Fruit fly (Drosophila melanogaster) whole organism, adult: ENCODE measurements around the gene CG17118.

Experiments used
- CG11617 ChIP-seq: fragments of 200-800 bp; sonication (Bioruptor generic); optimal IDR thresholded peaks from 2 replicates; lab custom pipeline; 2017; ENCODE audit warnings: mild to moderate bottlenecking, missing biosample characterization, missing genetic modification reagents, missing genetic modification characterization
- CG12768 ChIP-seq: fragments of 200-800 bp; sonication (Bioruptor generic); optimal IDR thresholded peaks from 2 replicates; lab custom pipeline; 2017; ENCODE audit warnings: missing biosample characterization, missing genetic modification characterization, mild to moderate bottlenecking, moderate library complexity, missing genetic modification reagents
- CG14711 ChIP-seq: fragments of 200-800 bp; sonication (Bioruptor generic); optimal IDR thresholded peaks from 2 replicates; lab custom pipeline; 2018; ENCODE audit warnings: missing biosample characterization, mild to moderate bottlenecking, missing genetic modification characterization, moderate library complexity
- CG1620 ChIP-seq: fragments of 200-800 bp; sonication (Bioruptor generic); optimal IDR thresholded peaks from 2 replicates; lab custom pipeline; 2016; ENCODE audit warnings: missing biosample characterization, missing genetic modification characterization
- CG33017 ChIP-seq: fragments of 200-800 bp; sonication (Bioruptor generic); optimal IDR thresholded peaks from 2 replicates; lab custom pipeline; 2018; ENCODE audit warnings: missing biosample characterization, mild to moderate bottlenecking, missing genetic modification characterization, moderate library complexity
- CG5204 ChIP-seq: fragments of 200-800 bp; sonication (Bioruptor generic); optimal IDR thresholded peaks from 2 replicates; lab custom pipeline; 2016; ENCODE audit warnings: missing biosample characterization, missing genetic modification characterization
- CG7045 ChIP-seq: fragments of 200-800 bp; sonication (Bioruptor generic); optimal IDR thresholded peaks from 2 replicates; lab custom pipeline; 2017; ENCODE audit warnings: missing biosample characterization, mild to moderate bottlenecking, missing genetic modification characterization
- CG7101 ChIP-seq: fragments of 200-800 bp; sonication (Bioruptor generic); optimal IDR thresholded peaks from 2 replicates; lab custom pipeline; 2018; ENCODE audit warnings: missing biosample characterization, mild to moderate bottlenecking, missing genetic modification characterization, moderate library complexity
- Clk ChIP-seq: fragments of 200-800 bp; sonication (Bioruptor generic); optimal IDR thresholded peaks from 2 replicates; lab custom pipeline; 2017; ENCODE audit warnings: missing biosample characterization, missing genetic modification characterization
- Crg-1 ChIP-seq: fragments of 200-800 bp; sonication (Bioruptor generic); optimal IDR thresholded peaks from 2 replicates; lab custom pipeline; 2016; ENCODE audit warnings: missing biosample characterization, missing genetic modification characterization
- Hr96 ChIP-seq: fragments of 200-800 bp; sonication (Bioruptor generic); optimal IDR thresholded peaks from 2 replicates; lab custom pipeline; 2016; ENCODE audit warnings: missing biosample characterization, missing genetic modification characterization
- Mnt ChIP-seq: fragments of 200-800 bp; sonication (Bioruptor generic); optimal IDR thresholded peaks from 2 replicates; lab custom pipeline; 2016; ENCODE audit warnings: missing biosample characterization, mild to moderate bottlenecking, missing genetic modification characterization
- bab1 ChIP-seq: fragments of 200-800 bp; sonication (Bioruptor generic); optimal IDR thresholded peaks from 3 replicates; lab custom pipeline; 2019; ENCODE audit warnings: missing biosample characterization, mild to moderate bottlenecking, missing genetic modification characterization, moderate library complexity
- cic ChIP-seq: fragments of 200-800 bp; sonication (Bioruptor generic); optimal IDR thresholded peaks from 2 replicates; lab custom pipeline; 2017; ENCODE audit warnings: missing biosample characterization, mild to moderate bottlenecking, missing genetic modification characterization, moderate library complexity
- cnc ChIP-seq, 2 experiments: fragments of >200 bp; optimal IDR thresholded peaks; 2 replicates each; lab custom pipeline; 2017
- kay ChIP-seq: fragments of 200-800 bp; sonication (Bioruptor generic); peaks from one replicate; lab custom pipeline; 2016; ENCODE audit warnings: missing biosample characterization, missing genetic modification characterization, borderline replicate concordance
- ovo ChIP-seq: fragments of 200-800 bp; sonication (Bioruptor generic); optimal IDR thresholded peaks from 2 replicates; lab custom pipeline; 2016; ENCODE audit warnings: missing biosample characterization, missing genetic modification characterization
- pad ChIP-seq: fragments of 200-800 bp; sonication (Bioruptor generic); optimal IDR thresholded peaks from 3 replicates; lab custom pipeline; 2017; ENCODE audit warnings: missing biosample characterization, missing genetic modification characterization, mild to moderate bottlenecking, moderate library complexity, missing genetic modification reagents
- tj ChIP-seq: fragments of 200-800 bp; sonication (Bioruptor generic); optimal IDR thresholded peaks from 3 replicates; lab custom pipeline; 2017; ENCODE audit warnings: missing biosample characterization, mild to moderate bottlenecking, missing genetic modification characterization, moderate library complexity
- toe ChIP-seq: fragments of 200-800 bp; sonication (Bioruptor generic); optimal IDR thresholded peaks from 2 replicates; lab custom pipeline; 2016; ENCODE audit warnings: missing biosample characterization, missing genetic modification characterization

CG17118 gene

DNA sequence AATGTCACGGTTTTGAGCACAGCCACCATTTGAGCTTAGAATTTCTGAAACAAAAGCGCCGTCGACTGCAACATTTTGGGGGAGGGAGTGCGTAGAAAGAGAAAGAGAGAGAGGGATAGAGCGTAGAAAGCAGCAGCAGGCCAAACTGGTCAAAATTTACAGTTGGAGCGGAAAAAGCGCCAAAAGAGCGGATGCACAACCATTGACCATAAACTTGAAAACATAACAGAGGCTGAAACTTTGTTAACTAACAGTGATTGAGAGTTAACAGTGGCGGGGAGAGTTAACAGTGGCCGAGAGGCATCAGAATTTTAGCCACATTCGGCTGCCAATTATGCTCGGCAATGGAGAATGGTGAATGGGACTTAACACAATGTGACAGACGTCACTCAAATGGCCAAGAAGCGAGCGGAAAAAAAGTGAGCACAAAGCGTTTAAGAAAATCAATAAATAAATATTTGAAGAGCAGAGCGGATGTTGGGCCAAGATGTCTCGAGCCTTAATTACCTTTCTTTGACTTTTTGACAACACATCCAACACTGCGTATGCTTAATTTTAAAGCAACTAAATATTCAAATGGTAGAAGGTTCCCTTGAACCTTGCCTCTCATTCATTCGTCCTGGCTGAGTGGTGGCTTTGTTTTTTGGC is 27.1 kb downstream of the CG17118 start:
- TF ChIP-seq CG5204 (GFP tag; lab: Kevin White, UChicago), result no peak

DNA sequence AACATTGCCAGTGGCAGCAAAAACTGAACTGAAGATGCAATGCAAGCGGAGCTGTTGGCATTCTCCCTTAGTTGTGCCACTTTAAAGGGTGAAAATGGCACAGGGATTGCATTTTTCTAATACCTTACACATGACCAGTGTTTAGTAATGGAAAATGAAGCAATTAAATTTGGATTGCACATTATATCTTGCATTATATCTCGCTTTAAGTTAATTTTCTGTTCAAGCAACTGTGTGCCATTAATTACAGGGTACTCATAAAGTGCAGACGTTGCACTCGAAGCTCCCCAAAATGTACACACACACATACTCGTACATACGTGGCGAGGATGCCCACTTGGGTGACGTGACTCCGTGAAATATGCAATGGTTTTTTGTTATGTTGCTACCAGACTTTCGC is 29.6 kb downstream of the CG17118 start:
- TF ChIP-seq cic (GFP tag; lab: Kevin White, UChicago) (no peak), toe (no peak), CG12768 (no peak), Clk (GFP tag; lab: Kevin White, UChicago) (no peak)

dm6 chr2L:10760422-10761166 is 30.5 kb downstream of the CG17118 start, which contains the start of gene CG6495:
Gene CG6495 (plus strand): TSS chr2L:10761116.
- no peak for TF ChIP-seq CG7045 (GFP tag; lab: Kevin White, UChicago)
- no peak for TF ChIP-seq CG14711 (tag; lab: Kevin White, UChicago)
- TF ChIP-seq Clk (GFP tag; lab: Kevin White, UChicago), result no peak
- peak; percentile 8 for TF ChIP-seq tj (GFP tag; lab: Kevin White, UChicago)
- peak; percentile 10 for TF ChIP-seq CG12768
- TF ChIP-seq CG11617 (GFP tag; lab: Kevin White, UChicago), result no peak
- peak; percentile 44 for TF ChIP-seq CG33017
- TF ChIP-seq CG1620 (GFP tag; lab: Kevin White, UChicago), result no peak
- TF ChIP-seq Mnt (GFP tag; lab: Kevin White, UChicago), result no peak
- TF ChIP-seq pad, result no peak
- TF ChIP-seq cic (GFP tag; lab: Kevin White, UChicago), result no peak
- TF ChIP-seq bab1, result no peak
- TF ChIP-seq kay (GFP tag; lab: Kevin White, UChicago), result no peak
- no peak for TF ChIP-seq toe
- TF ChIP-seq ovo (GFP tag; lab: Kevin White, UChicago), result no peak
- TF ChIP-seq CG7101 (tag; lab: Kevin White, UChicago), result no peak
- no peak for TF ChIP-seq Crg-1
- TF ChIP-seq CG5204 (GFP tag; lab: Kevin White, UChicago), result no peak
- TF ChIP-seq cnc (optimal IDR thresholded peaks at IDR 0.05; lab: Kevin White, UChicago), result no peak
- no peak for TF ChIP-seq Hr96 (GFP tag; lab: Kevin White, UChicago)

dm6 chr2L:10767597-10768188 is 37.6 kb downstream of the CG17118 start, which contains the start of gene Ubc2:
Gene Ubc2 (minus strand): TSS chr2L:10768006.
- TF ChIP-seq tj (GFP tag; lab: Kevin White, UChicago) (no peak), cic (GFP tag; lab: Kevin White, UChicago) (no peak), ovo (GFP tag; lab: Kevin White, UChicago) (no peak), CG1620 (GFP tag; lab: Kevin White, UChicago) (peak; percentile 24), Clk (GFP tag; lab: Kevin White, UChicago) (no peak), Hr96 (GFP tag; lab: Kevin White, UChicago) (peak; percentile 21), CG33017 (peak; percentile 3), bab1 (peak; percentile 59), Crg-1 (no peak), CG11617 (GFP tag; lab: Kevin White, UChicago) (no peak), CG5204 (GFP tag; lab: Kevin White, UChicago) (no peak), cnc (optimal IDR thresholded peaks at IDR 0.05; lab: Kevin White, UChicago) (no peak), CG12768 (no peak), CG7101 (tag; lab: Kevin White, UChicago) (no peak), kay (GFP tag; lab: Kevin White, UChicago) (no peak), toe (no peak), pad (no peak), CG14711 (tag; lab: Kevin White, UChicago) (peak; percentile 32), CG7045 (GFP tag; lab: Kevin White, UChicago) (no peak), Mnt (GFP tag; lab: Kevin White, UChicago) (peak; percentile 47)

dm6 chr2L:10769708-10770107 is 39.7 kb downstream of the CG17118 start, which contains the start of gene CG6724:
Gene CG6724 (minus strand): TSS chr2L:10769952.
- TF ChIP-seq Mnt (GFP tag; lab: Kevin White, UChicago) (peak; percentile 96), bab1 (peak; percentile 16), cnc (optimal IDR thresholded peaks at IDR 0.05; lab: Kevin White, UChicago) (no peak)

DNA sequence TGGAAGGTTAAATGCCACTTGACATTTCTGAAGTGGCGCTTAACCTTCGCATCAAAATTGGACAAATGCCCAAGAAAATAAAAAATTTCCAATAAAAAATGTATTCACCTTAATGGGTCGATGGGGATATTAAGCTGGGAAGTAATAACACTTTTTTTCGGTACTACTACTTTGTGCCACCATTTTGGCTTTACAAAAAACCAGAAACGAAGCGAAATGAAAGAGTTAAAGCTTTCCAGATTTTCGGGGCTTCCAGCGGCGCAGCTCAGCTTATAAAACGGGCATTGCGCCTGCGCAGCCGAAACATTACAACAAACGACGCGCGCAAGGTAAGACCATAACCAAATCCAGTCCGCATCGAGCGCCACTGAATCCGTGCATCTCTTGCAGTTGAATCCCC is 40.5 kb downstream of the CG17118 start, which contains the start of gene CG17127:
Gene CG17127 (plus strand): TSS at position 301 of the 400 bp plus-strand sequence.
- TF ChIP-seq Hr96 (GFP tag; lab: Kevin White, UChicago) (no peak), Clk (GFP tag; lab: Kevin White, UChicago) (no peak), pad (no peak), toe (no peak), Mnt (GFP tag; lab: Kevin White, UChicago) (no peak), tj (GFP tag; lab: Kevin White, UChicago) (no peak), cnc (optimal IDR thresholded peaks at IDR 0.05; lab: Kevin White, UChicago) (no peak), CG11617 (GFP tag; lab: Kevin White, UChicago) (no peak), CG7045 (GFP tag; lab: Kevin White, UChicago) (no peak), ovo (GFP tag; lab: Kevin White, UChicago) (no peak), Crg-1 (no peak), CG33017 (no peak), CG7101 (tag; lab: Kevin White, UChicago) (no peak), cic (GFP tag; lab: Kevin White, UChicago) (no peak), kay (GFP tag; lab: Kevin White, UChicago) (no peak), CG14711 (tag; lab: Kevin White, UChicago) (no peak), CG1620 (GFP tag; lab: Kevin White, UChicago) (no peak), bab1 (no peak), CG5204 (GFP tag; lab: Kevin White, UChicago) (no peak), CG12768 (no peak)
